Worm (Caenorhabditis elegans) whole organism, mixed stage, embryonic: ENCODE measurements around the gene eef-1G.

Experiments used
- elt-3 ChIP-seq: fragments of 150-350 bp; optimal IDR thresholded peaks from 2 replicates; lab custom pipeline; 2014; ENCODE audit warnings: missing biosample characterization, missing genetic modification characterization
- tbx-8 ChIP-seq: fragments of 200-800 bp; sonication (Bioruptor generic); optimal IDR thresholded peaks from 2 replicates; lab custom pipeline; 2018; ENCODE audit warnings: mild to moderate bottlenecking, missing genetic modification characterization, moderate library complexity, missing compliant biosample characterization

DNA sequence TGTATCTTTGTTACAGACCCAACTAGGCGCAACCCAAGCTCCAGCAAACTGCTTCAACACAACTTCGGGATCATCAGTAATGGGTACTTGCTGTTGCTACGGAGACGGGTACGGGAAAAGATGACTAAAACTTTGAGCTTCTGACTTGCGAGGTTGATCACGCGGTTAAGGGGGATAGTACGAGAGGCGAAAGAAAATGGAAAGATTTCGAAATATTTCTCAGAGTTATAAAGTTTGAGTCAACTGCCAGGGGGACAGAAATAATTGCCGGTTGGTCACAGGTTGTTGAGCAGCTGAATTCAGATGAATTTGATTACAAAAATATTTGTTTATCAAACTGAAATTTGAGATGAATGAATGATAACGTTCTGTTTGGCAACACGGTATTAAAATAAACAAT lies 39.9 kb upstream of the eef-1G start:
- TF ChIP-seq tbx-8 (GFP tag; lab: Kevin White, UChicago): no peak
- TF ChIP-seq elt-3 (tag; lab: Kevin White, UChicago): no peak
